Fruit fly (Drosophila melanogaster) Kc167 (cell line): ENCODE results near the gene CG6511.

Experiments
- Myc ChIP-seq: fragments of >200 bp; optimal IDR thresholded peaks from 2 replicates; lab custom pipeline; 2017; ENCODE audit warnings: missing external identifiers
- Sin3A ChIP-seq: fragments of >200 bp; optimal IDR thresholded peaks from 2 replicates; lab custom pipeline; 2018; ENCODE audit warnings: missing external identifiers
- h ChIP-seq: fragments of >200 bp; optimal IDR thresholded peaks from 3 replicates; lab custom pipeline; 2018; ENCODE audit warnings: missing external identifiers
- insv ChIP-seq: fragments of >200 bp; optimal IDR thresholded peaks from 3 replicates; lab custom pipeline; 2018; ENCODE audit warnings: missing external identifiers
- psq ChIP-seq: fragments of >200 bp; optimal IDR thresholded peaks from 2 replicates; lab custom pipeline; 2017; ENCODE audit warnings: missing external identifiers
- ttk ChIP-seq: sonication (Bioruptor generic); optimal IDR thresholded peaks from 2 replicates; lab custom pipeline; 2017; ENCODE audit warnings: missing external identifiers

The CG6511 gene

DNA sequence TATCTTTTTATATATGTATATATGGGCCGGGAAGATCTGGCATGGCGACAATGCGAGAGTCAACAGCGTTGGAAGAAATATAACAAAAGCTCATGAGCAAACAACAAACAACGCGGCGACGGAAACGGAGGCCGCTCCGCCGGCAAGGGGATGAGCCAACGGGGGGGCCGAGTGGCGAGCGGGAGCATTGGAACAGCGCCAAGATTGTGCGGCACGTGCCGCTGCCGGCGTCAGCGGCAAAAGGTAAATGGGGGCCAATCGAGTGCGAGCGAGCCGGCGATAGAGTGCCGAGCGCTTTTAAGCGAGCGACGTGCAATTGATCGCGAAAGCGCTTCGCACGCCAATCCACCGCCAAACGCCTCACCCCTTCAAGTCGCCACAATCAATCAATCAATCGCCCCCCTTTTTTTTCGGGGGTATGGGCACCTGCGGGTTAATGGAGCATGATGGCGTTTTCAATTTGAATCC lies 24.6 kb upstream of the CG6511 start:
- TF ChIP-seq psq (lab: Kevin White, UChicago): no peak
- TF ChIP-seq insv (lab: Kevin White, UChicago): no peak
- TF ChIP-seq Sin3A (lab: Kevin White, UChicago): no peak
- TF ChIP-seq h (lab: Kevin White, UChicago): no peak
- no peak for TF ChIP-seq ttk (lab: Kevin White, UChicago)
- no peak for TF ChIP-seq Myc (lab: Kevin White, UChicago)

DNA sequence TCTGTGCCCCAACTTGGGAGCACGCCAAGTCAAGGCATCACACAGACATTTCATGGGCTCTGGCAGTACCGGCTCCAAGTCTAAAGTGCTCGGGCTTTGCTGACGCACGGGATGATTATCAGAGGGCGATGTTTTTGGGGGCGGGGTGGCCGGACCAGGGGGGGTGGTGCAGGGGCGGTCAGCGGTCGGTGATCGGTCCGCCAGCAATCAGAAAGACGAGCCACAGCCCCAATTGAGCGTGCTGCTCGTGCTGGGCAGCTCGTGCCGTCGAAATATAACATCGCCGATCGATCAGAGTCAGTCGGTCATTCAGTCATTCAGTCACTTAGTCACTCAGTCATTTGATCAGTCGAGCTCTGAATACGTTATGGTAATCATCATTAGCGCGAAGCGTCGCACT lies 23.3 kb upstream of the CG6511 start:
- TF ChIP-seq insv (lab: Kevin White, UChicago): no peak
- no peak for TF ChIP-seq h (lab: Kevin White, UChicago)
- TF ChIP-seq ttk (lab: Kevin White, UChicago): no peak
- no peak for TF ChIP-seq psq (lab: Kevin White, UChicago)

DNA sequence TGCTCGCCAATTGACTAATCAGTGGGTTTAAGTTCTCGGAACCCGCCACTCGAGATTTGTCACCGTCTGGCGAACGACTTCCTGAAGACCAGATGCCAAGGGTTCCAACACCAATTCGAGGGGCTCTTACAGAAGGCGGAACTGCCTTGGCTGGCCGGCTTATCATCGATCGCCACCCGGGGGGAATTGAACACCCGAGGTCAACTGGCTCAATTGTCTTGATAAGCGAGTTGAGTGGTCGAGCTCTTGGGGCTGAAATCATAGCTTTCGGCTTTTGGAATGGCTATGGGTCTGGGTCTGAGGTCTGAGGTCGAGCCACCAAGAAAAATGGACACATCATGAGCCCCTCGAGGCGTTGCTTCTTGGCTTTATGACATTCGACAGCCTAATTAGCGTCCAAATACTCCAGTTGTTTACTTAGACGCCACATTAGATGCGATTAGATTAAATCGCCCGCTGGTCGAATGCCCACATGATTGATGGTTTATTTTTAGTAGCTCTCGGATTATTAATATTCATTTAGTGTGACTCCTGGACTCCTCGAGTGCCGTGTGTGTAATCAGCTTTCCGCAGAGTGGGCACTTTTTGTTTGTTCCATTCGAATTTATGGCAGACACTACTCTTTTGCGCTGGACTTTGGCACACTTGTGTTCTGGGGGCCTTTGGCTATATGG lies 22.5 kb upstream of the CG6511 start:
- no peak for TF ChIP-seq h (lab: Kevin White, UChicago)

DNA sequence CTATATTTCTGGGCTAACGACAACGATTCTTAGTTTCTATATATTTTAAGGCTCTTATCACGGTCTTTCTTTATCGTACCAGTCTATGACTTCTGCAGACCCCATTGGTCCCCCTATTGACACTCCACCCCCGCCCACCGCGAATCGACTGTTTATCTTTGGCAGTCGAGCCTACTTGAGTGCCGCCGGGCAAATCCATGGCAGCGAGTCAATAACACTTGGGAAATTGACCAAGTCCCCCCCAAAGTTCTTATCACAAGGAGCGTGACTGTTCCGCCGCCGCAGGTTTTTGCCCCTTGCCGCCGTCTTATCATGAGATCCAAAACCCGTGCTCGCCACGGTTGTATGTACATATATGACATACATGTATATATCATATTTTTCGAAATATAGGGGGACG lies 21.5 kb upstream of the CG6511 start:
- TF ChIP-seq psq (lab: Kevin White, UChicago): no peak
- TF ChIP-seq ttk (lab: Kevin White, UChicago): no peak
- no peak for TF ChIP-seq insv (lab: Kevin White, UChicago)
- no peak for TF ChIP-seq h (lab: Kevin White, UChicago)
- no peak for TF ChIP-seq Sin3A (lab: Kevin White, UChicago)
- no peak for TF ChIP-seq Myc (lab: Kevin White, UChicago)

DNA sequence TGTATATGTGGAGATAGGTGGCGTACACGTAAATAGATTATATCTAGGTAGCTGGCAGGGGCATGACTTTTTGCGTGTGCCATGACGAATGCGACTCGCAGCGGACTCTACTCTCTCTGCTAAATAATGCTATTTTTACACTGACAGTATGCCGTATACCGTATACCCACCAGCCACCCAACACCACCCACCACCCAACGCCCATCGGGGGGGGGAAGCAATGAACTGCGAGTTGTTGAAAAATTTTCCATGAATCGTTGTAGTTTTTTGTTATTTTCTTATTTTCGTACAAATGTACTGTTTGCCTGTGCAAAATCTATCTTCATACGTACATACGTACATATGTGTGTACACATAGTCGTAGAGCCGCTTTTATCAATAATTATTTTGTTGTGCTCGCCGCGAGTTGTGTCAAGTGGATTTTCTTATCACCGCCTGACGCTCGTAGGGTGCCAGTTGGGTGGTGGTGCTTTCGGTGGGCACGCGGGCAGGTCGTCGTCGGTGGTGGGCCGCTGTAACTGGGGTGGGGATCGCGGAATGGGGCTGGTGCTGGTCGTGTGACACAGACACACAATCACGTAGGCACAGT lies 21.0 kb upstream of the CG6511 start:
- peak; percentile 16 for TF ChIP-seq h (lab: Kevin White, UChicago)
- TF ChIP-seq ttk (lab: Kevin White, UChicago): no peak

DNA sequence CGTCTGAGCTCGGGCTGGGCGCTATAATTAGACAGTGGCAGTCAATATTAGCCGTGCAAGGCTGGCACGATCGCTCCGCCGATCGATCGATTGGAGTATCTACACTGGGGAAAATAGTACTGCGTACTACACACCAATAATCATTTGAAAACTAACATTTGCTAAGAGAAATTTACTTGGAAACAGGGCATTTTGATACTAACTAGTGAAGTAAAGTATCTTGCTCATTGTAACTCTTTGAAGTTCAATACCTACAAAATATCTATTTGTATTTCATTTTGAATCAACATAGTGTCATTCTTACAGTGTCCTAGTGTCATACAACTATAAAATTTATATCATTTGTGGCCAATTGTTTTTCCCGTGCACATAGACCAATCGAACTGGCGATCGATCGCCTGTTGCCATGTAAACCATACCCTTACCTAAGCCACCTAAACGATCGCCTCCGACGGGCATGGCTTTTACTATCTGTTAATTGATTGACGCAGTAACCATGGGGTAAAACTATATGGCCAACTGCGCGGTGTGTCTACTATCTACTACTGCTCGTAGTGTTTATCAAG lies 20.4 kb upstream of the CG6511 start:
- no peak for TF ChIP-seq h (lab: Kevin White, UChicago)
- no peak for TF ChIP-seq psq (lab: Kevin White, UChicago)
- TF ChIP-seq ttk (lab: Kevin White, UChicago): no peak

DNA sequence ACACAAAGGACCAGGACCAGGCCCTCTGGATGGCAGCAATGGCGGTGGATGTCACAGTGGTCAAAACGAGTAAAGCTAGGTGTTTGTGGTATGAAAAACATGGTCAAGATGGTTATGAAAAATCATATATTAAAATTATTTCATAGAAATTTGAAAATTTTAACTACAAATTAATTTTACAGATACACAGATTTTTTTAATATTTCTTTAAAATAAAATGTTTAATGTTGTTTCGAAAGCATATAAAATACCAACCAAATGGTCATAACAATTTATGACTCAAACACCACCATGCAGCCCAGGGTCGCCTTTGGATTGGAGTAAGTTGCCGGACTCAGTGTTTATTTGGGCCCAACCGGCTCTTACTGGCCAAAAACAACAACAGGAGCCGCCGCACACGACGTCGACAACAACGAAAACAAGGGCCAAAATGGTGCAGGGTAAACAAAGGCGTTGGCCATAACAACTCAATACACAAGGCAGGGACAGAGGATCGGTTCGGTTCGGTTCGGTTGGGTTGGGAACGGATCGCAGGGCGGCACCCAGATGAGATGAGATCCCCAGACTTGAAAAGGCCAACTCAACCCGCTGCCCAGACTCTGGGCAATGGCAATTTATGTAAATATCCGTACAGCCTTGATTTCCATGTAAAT lies 19.3 kb upstream of the CG6511 start:
- TF ChIP-seq psq (lab: Kevin White, UChicago) (no peak), insv (lab: Kevin White, UChicago) (no peak)

DNA sequence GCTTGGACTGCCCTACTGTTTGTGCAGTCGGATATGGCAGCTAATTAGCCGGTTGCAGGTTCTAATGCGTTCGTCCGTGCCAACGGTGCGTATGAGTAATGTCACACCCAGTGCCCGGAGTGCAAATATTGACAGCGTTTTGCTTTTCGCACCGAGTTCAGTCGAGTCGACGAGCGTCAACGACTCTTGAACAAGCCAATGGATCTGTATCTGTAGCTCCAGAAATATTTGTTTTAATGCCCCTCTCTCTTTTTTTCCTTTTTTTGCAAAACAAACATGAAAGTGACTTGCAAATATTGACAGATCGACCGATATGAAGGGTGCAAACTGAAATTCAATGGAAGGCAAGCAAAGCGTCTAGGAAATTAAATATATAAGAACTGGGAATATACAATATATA lies 18.7 kb upstream of the CG6511 start:
- no peak for TF ChIP-seq insv (lab: Kevin White, UChicago)
- no peak for TF ChIP-seq ttk (lab: Kevin White, UChicago)
- TF ChIP-seq psq (lab: Kevin White, UChicago): no peak
- TF ChIP-seq h (lab: Kevin White, UChicago): no peak
- TF ChIP-seq Sin3A (lab: Kevin White, UChicago): no peak
- TF ChIP-seq Myc (lab: Kevin White, UChicago): no peak

DNA sequence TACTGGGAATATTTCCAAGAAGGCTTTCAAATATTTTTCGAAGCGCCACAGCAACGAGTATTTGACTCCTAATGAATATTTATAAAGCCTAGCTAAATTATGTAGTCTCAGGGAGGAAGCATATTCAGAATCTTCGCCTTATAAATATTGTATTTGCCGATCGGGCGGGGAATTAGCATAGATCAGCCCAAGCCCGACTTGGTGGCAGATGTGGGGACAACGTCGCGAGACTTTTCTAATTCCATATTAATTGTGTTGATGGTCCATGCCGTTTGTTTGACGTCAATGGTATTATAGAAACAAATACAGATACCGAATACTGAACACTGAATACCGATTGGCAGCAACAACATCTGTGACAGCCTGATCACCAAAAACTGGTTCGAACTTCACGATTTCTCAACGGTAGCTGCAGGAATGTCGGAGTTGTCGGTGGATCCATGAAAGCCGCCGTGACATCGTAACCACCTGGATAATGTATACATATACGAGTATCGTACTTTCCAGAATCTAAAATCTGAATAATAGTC lies 17.4 kb upstream of the CG6511 start:
- no peak for TF ChIP-seq ttk (lab: Kevin White, UChicago)
- TF ChIP-seq Myc (lab: Kevin White, UChicago): no peak
- no peak for TF ChIP-seq psq (lab: Kevin White, UChicago)
- TF ChIP-seq h (lab: Kevin White, UChicago): no peak
- no peak for TF ChIP-seq insv (lab: Kevin White, UChicago)
- no peak for TF ChIP-seq Sin3A (lab: Kevin White, UChicago)

DNA sequence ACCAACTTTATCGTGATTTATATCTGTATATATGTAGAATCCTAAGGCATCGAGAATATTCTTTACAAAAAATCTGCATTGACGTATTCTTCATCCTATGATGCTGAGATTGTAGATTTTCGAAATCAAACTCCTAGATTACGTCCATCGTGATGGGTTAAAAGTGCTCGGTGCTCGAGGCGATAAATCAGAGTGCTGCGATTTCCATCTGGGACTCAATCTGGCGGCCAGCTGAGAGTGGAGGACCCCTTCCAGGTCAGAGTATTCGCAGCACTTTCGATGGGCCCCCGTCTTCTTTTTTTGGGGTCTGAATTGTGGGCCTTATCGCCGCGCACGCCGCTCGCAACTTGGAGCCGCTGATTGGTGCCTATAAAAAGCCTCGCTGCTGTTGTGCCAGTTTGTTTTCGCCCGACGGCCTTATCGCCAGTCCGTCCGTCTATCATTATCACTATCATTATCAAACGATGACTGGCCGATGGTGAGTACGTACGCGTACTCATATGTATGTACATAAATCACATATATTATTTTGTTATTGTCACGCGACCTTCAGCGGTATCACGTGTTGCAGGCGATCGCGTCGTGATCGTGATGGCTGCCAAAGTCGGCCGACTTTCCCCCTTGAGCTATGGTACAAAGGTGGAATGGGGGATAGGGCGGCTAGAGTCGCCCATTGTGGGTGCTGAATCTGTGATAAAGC lies 16.3 kb upstream of the CG6511 start:
- TF ChIP-seq Myc (lab: Kevin White, UChicago) (no peak), ttk (lab: Kevin White, UChicago) (no peak)

DNA sequence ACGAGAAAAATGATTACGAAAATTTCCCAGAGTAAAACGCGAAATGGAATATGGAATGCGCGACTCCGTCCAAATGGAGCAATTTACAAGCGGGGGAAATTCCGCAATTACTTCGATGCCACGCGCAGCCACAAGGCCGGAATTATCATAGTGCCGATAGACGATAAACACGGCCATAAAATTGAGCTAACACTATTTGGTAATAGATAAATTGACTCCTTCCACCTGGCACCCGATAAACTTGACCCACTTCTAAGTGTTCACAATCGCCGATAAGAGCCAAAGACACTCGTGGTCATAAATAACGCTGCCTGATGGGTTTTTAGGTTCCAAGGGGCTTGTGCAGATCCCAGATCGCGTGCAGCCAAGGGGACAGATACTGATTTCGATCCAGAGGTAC lies 14.0 kb upstream of the CG6511 start:
- TF ChIP-seq Myc (lab: Kevin White, UChicago) (no peak), psq (lab: Kevin White, UChicago) (no peak), Sin3A (lab: Kevin White, UChicago) (no peak), h (lab: Kevin White, UChicago) (no peak), insv (lab: Kevin White, UChicago) (no peak), ttk (lab: Kevin White, UChicago) (no peak)
